Fruit fly (Drosophila melanogaster) whole organism, prepupa: Measurements from ENCODE around the gene CG5808.
A peak's percentile ranks its signal among the peaks of the same experiment; 100 is the strongest.

ENCODE experiments used
- Blimp-1 ChIP-seq: fragments of 200-800 bp; sonication (Bioruptor generic); optimal IDR thresholded peaks from 3 replicates; lab custom pipeline; 2017; ENCODE audit warnings: missing biosample characterization, missing genetic modification characterization, mild to moderate bottlenecking, moderate library complexity, missing genetic modification reagents
- CG34406 ChIP-seq: fragments of 200-800 bp; sonication (Bioruptor generic); optimal IDR thresholded peaks from 3 replicates; lab custom pipeline; 2016; ENCODE audit warnings: missing biosample characterization, missing genetic modification characterization
- CG3919 ChIP-seq: fragments of 200-800 bp; sonication (Bioruptor generic); optimal IDR thresholded peaks from 3 replicates; lab custom pipeline; 2016; ENCODE audit warnings: missing biosample characterization, missing genetic modification characterization
- CG8319 ChIP-seq: fragments of 200-800 bp; sonication (Bioruptor generic); optimal IDR thresholded peaks from 3 replicates; lab custom pipeline; 2016; ENCODE audit warnings: missing biosample characterization, missing genetic modification characterization
- Ets21C ChIP-seq: fragments of 200-800 bp; sonication (Bioruptor generic); optimal IDR thresholded peaks from 3 replicates; lab custom pipeline; 2016; ENCODE audit warnings: missing biosample characterization, missing genetic modification characterization
- fd59A ChIP-seq: fragments of 200-800 bp; sonication (Bioruptor generic); optimal IDR thresholded peaks from 2 replicates; lab custom pipeline; 2017; ENCODE audit warnings: missing biosample characterization, mild to moderate bottlenecking, missing genetic modification characterization, missing genetic modification reagents
- lz ChIP-seq: fragments of 200-800 bp; sonication (Bioruptor generic); optimal IDR thresholded peaks from 3 replicates; lab custom pipeline; 2016; ENCODE audit warnings: missing biosample characterization, missing genetic modification characterization
- pdm3 ChIP-seq: fragments of 200-800 bp; sonication (Bioruptor generic); optimal IDR thresholded peaks from 3 replicates; lab custom pipeline; 2016; ENCODE audit warnings: missing biosample characterization, missing genetic modification characterization
- svp ChIP-seq: fragments of 200-800 bp; sonication (Bioruptor generic); peaks from one replicate; lab custom pipeline; 2016; ENCODE audit warnings: missing biosample characterization, missing genetic modification characterization

DNA sequence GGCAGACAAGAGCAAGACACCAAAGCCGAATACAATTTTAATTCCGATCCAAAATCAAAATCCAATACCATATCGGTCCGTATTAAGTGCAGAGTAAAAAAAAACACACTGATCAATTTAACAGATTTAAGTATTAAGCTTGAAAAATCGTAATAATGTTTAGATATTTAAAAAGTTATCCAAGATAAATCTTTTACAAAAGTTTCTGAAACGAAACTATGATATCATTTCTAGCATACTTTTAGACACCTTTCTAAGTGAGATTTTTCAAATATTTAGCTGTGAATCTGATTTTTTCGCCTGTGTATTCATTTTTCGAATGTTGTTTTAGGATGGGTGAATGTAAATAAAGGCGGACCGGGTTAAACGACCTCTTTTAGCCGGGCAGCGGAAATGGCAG lies 39.7 kb downstream of the CG5808 start:
- TF ChIP-seq Ets21C (GFP tag; lab: Kevin White, UChicago) (no peak), pdm3 (GFP tag; lab: Kevin White, UChicago) (peak; percentile 5), svp (peak; percentile 32), CG3919 (GFP tag; lab: Kevin White, UChicago) (no peak), lz (GFP tag; lab: Kevin White, UChicago) (no peak), CG8319 (GFP tag; lab: Kevin White, UChicago) (no peak), Blimp-1 (GFP tag; lab: Kevin White, UChicago) (no peak), fd59A (GFP tag; lab: Kevin White, UChicago) (no peak), CG34406 (no peak)
